Worm (Caenorhabditis elegans) whole organism, L4/young adult: ENCODE measurements around the gene zig-5.

Source experiments
- W03F9.2 ChIP-seq: fragments of 150-350 bp; optimal IDR thresholded peaks from 2 replicates; lab custom pipeline; 2014; ENCODE audit warnings: missing biosample characterization, missing genetic modification characterization
- dao-5 ChIP-seq: sonication (generic microtip); optimal IDR thresholded peaks from 2 replicates; lab custom pipeline; 2016; ENCODE audit warnings: missing genotype, missing genetic modification characterization, moderate library complexity, missing compliant biosample characterization
- him-1 ChIP-seq: sonication (generic microtip); optimal IDR thresholded peaks from 2 replicates; lab custom pipeline; 2016; ENCODE audit warnings: missing genotype, missing genetic modification reagents, missing genetic modification characterization, missing compliant biosample characterization

DNA sequence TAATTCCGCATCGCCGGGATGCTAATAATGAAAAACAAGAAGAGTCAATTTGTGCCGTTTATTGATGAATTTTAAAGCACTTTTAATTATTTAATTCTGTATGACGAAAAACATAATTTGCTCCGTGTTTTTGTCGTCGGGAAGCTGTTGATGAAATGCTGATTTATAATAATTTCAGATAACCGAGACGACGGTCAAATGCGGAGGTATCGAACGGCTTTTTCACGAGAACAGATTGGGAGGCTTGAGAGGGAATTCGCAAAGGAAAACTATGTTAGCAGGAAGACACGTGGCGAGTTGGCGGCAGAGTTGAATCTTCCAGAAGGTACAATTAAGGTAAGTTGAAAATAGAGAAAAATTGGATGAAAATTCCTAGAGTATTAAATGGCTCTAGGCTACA lies 29.8 kb downstream of the zig-5 start:
- TF ChIP-seq W03F9.2 (tag; lab: Kevin White, UChicago) (no peak), dao-5 (tag; lab: Kevin White, UChicago) (no peak), him-1 (tag; lab: Kevin White, UChicago) (no peak)
